Worm (Caenorhabditis elegans) whole organism, midembryonic: ENCODE measurements around the gene T22F7.4.

Source experiments
- T22C8.4 ChIP-seq: fragments of 200-800 bp; sonication (Bioruptor generic); IDR thresholded peaks from 2 replicates; pipeline ENCODE4 v1.3.6; 2022; ENCODE audit warnings: missing genetic modification characterization, missing compliant biosample characterization
- cog-1 ChIP-seq: sonication (generic microtip); optimal IDR thresholded peaks from 2 replicates; lab custom pipeline; 2016; ENCODE audit warnings: missing genetic modification characterization, missing compliant biosample characterization
- flt-1 ChIP-seq: fragments of 200-800 bp; sonication (Bioruptor generic); IDR thresholded peaks from 2 replicates; pipeline ENCODE4 v1.3.6; 2022; ENCODE audit warnings: missing genetic modification characterization, missing compliant biosample characterization
- klf-2 ChIP-seq: fragments of 200-800 bp; sonication (Bioruptor generic); conservative IDR thresholded peaks from 2 replicates; pipeline ENCODE4 v1.3.6; 2022; ENCODE audit warnings: missing genetic modification reagents, missing genetic modification characterization, missing compliant biosample characterization
- med-1 ChIP-seq: sonication (generic microtip); optimal IDR thresholded peaks from 2 replicates; lab custom pipeline; 2017; ENCODE audit warnings: missing genetic modification characterization, mild to moderate bottlenecking, missing compliant biosample characterization, antibody characterized with exemption, missing genetic modification reagents; ENCODE audit not compliant: insufficient read depth
- ref-1 ChIP-seq: fragments of 200-800 bp; sonication (Bioruptor generic); conservative IDR thresholded peaks from 2 replicates; pipeline ENCODE4 v1.3.6; 2022; ENCODE audit warnings: missing genetic modification reagents, missing genetic modification characterization, missing compliant biosample characterization
- tab-1 ChIP-seq: fragments of 200-800 bp; sonication (Bioruptor generic); IDR thresholded peaks from 2 replicates; pipeline ENCODE4 v1.3.6; 2022; ENCODE audit warnings: missing genetic modification characterization, missing compliant biosample characterization
- ztf-23 ChIP-seq: fragments of 200-800 bp; sonication (Bioruptor generic); IDR thresholded peaks from 2 replicates; pipeline ENCODE4 v1.3.6; 2022; ENCODE audit warnings: missing genetic modification reagents, missing genetic modification characterization, missing compliant biosample characterization
- ztf-29 ChIP-seq: fragments of 200-800 bp; sonication (Bioruptor generic); IDR thresholded peaks from 2 replicates; pipeline ENCODE4 v1.3.6; 2022; ENCODE audit warnings: missing genetic modification reagents, missing genetic modification characterization, missing compliant biosample characterization

The T22F7.4 gene

DNA sequence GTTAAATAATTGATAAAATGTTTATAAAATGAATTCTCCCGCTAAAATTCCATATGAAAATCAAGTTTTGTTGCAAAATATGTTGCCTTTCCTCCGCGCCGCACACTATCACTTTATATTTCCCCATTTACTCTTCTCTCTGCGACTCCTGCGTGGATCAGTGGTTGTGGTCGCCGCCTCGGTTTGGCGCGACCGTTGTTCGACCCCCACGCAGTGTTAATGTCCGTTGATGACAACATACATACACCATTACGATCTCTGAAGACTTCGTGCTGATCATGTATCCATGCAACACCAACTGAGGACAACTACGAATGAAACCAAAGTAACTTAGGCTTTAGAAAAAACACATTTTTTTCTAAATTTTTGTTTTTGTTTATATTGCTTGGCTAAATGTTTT is 24.1 kb downstream of the T22F7.4 start:
- TF ChIP-seq cog-1 (tag; lab: Kevin White, UChicago): peak; percentile 93
- TF ChIP-seq med-1 (GFP tag; lab: Kevin White, UChicago): peak; percentile 54
- TF ChIP-seq klf-2 (GFP tag; lab: Robert Waterston, UW): peak; percentile 89
- peak; percentile 90 for TF ChIP-seq flt-1 (GFP tag; lab: Robert Waterston, UW)
- peak; percentile 83 for TF ChIP-seq T22C8.4 (GFP tag; lab: Robert Waterston, UW)
- TF ChIP-seq ztf-29 (GFP tag; lab: Robert Waterston, UW): peak; percentile 65
- TF ChIP-seq ref-1: peak; percentile 73
- peak; percentile 95 for TF ChIP-seq ztf-23
- TF ChIP-seq tab-1: peak; percentile 91

- TF ChIP-seq ztf-23: no peak
- no peak for TF ChIP-seq med-1 (GFP tag; lab: Kevin White, UChicago)
These were observed 35.6 kb downstream of the T22F7.4 start, which contains the start of gene unc-45 for ce11 chrIII:491090-491597. TSS of gene unc-45 (plus strand) at chrIII:491547.

DNA sequence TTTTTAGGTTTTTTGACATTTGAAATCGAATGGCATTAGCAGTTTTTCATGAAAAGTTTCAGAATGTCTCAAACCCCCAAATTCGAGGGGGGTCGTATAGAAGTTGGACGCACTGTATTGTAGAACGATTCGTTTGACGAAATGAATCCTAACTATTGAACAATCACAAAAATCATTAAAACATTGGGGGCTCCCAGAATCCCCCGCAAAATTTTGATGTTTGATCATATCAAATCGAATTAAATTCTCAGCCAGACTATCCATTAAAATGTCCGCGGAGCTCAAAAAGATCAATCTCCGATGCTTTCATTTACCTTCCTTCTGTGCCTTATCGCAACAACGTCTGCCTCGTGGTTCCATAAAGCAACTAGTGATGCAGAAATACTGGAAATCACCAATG is 38.3 kb downstream of the T22F7.4 start, which contains the start of gene F30H5.5:
Gene F30H5.5 (plus strand): TSS at position 301 of the 400 bp plus-strand sequence.
- TF ChIP-seq ztf-23: no peak
- no peak for TF ChIP-seq T22C8.4 (GFP tag; lab: Robert Waterston, UW)
- TF ChIP-seq tab-1: no peak
- TF ChIP-seq klf-2 (GFP tag; lab: Robert Waterston, UW): no peak
- TF ChIP-seq med-1 (GFP tag; lab: Kevin White, UChicago): no peak

ce11 chrIII:486077-486597 is 40.6 kb downstream of the T22F7.4 start, which contains the start of gene nlp-32:
TSS of gene nlp-32 (minus strand) at chrIII:486547.
- TF ChIP-seq ztf-23: no peak
- no peak for TF ChIP-seq tab-1

DNA sequence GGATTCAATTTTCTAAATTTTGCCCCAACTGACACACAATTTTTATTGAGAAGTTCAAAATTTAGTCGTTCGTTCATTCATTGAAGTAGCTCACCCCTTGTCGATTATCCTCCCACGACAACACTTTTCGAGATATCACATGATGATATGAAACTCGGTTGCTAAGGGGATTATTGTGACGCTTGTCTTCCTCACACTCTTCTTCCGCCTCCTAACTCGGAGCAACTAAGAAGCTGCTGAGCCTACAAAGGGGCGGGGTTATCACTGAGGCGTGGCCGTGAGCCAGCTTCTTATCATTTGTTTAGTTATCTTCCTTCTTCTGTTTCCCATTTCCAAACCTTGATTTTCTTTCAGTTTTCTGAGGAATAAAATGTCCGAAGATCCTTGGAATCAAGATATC is 43.2 kb downstream of the T22F7.4 start, which contains the start of gene F10C5.3:
Gene F10C5.3 (plus strand): TSS at position 313 of the 400 bp plus-strand sequence.
- TF ChIP-seq ref-1 (no peak), ztf-29 (GFP tag; lab: Robert Waterston, UW) (no peak), tab-1 (no peak), ztf-23 (no peak), flt-1 (GFP tag; lab: Robert Waterston, UW) (no peak), T22C8.4 (GFP tag; lab: Robert Waterston, UW) (no peak), klf-2 (GFP tag; lab: Robert Waterston, UW) (no peak), cog-1 (tag; lab: Kevin White, UChicago) (no peak), med-1 (GFP tag; lab: Kevin White, UChicago) (no peak)

- TF ChIP-seq tab-1: no peak
- no peak for TF ChIP-seq ztf-29 (GFP tag; lab: Robert Waterston, UW)
- no peak for TF ChIP-seq flt-1 (GFP tag; lab: Robert Waterston, UW)
- TF ChIP-seq cog-1 (tag; lab: Kevin White, UChicago): no peak
- TF ChIP-seq T22C8.4 (GFP tag; lab: Robert Waterston, UW): no peak
- TF ChIP-seq med-1 (GFP tag; lab: Kevin White, UChicago): no peak
- TF ChIP-seq ztf-23: no peak
- no peak for TF ChIP-seq ref-1
- TF ChIP-seq klf-2 (GFP tag; lab: Robert Waterston, UW): no peak
These were observed 44.0 kb downstream of the T22F7.4 start for ce11 chrIII:482739-483138.

ce11 chrIII:481259-481658 is 45.5 kb downstream of the T22F7.4 start:
- TF ChIP-seq med-1 (GFP tag; lab: Kevin White, UChicago) (no peak), ref-1 (no peak), T22C8.4 (GFP tag; lab: Robert Waterston, UW) (no peak), klf-2 (GFP tag; lab: Robert Waterston, UW) (no peak), flt-1 (GFP tag; lab: Robert Waterston, UW) (no peak)

ce11 chrIII:475154-475553 is 51.6 kb downstream of the T22F7.4 start, which contains the start of gene mat-3:
TSS of gene mat-3 (plus strand) at chrIII:475454.
- TF ChIP-seq tab-1 (no peak), ztf-29 (GFP tag; lab: Robert Waterston, UW) (no peak), flt-1 (GFP tag; lab: Robert Waterston, UW) (no peak), ztf-23 (no peak), ref-1 (no peak), cog-1 (tag; lab: Kevin White, UChicago) (no peak), med-1 (GFP tag; lab: Kevin White, UChicago) (no peak), klf-2 (GFP tag; lab: Robert Waterston, UW) (no peak), T22C8.4 (GFP tag; lab: Robert Waterston, UW) (no peak)
